Fruit fly (Drosophila melanogaster): ENCODE data around the gene yellow-e2.

yellow-e2 gene

dm6 chr3R:13406898-13407297 lies at the start of gene yellow-e2:
TSS of gene yellow-e2 (minus strand) at chr3R:13406998.
- TF ChIP-seq CG8478 (optimal IDR thresholded peaks at IDR 0.05) (no peak), CTCF (optimal IDR thresholded peaks at IDR 0.05) (no peak)

dm6 chr3R:13453955-13454354 lies 47.2 kb upstream of the yellow-e2 start:
- no peak for TF ChIP-seq CG8478 (optimal IDR thresholded peaks at IDR 0.05)
- TF ChIP-seq CTCF (optimal IDR thresholded peaks at IDR 0.05) = no peak

- TF ChIP-seq CTCF (optimal IDR thresholded peaks at IDR 0.05) (no peak), CG8478 (optimal IDR thresholded peaks at IDR 0.05) (no peak)
These were observed 46.1 kb upstream of the yellow-e2 start for dm6 chr3R:13452851-13453255.

dm6 chr3R:13452261-13452660 lies 45.5 kb upstream of the yellow-e2 start:
- TF ChIP-seq CG8478 (optimal IDR thresholded peaks at IDR 0.05) (no peak), CTCF (optimal IDR thresholded peaks at IDR 0.05) (no peak)

- TF ChIP-seq CG8478 (optimal IDR thresholded peaks at IDR 0.05) (no peak), CTCF (optimal IDR thresholded peaks at IDR 0.05) (no peak)
These were observed 43.5 kb upstream of the yellow-e2 start, which contains the start of gene side-IV for dm6 chr3R:13450338-13450737. TSS of gene side-IV (plus strand) at chr3R:13450590.

dm6 chr3R:13448354-13448753 lies 41.6 kb upstream of the yellow-e2 start:
- no peak for TF ChIP-seq CTCF (optimal IDR thresholded peaks at IDR 0.05)
- TF ChIP-seq CG8478 (optimal IDR thresholded peaks at IDR 0.05) = no peak

dm6 chr3R:13446489-13446888 lies 39.7 kb upstream of the yellow-e2 start:
- TF ChIP-seq CG8478 (optimal IDR thresholded peaks at IDR 0.05) (no peak), CTCF (optimal IDR thresholded peaks at IDR 0.05) (no peak)

dm6 chr3R:13446048-13446447 lies 39.2 kb upstream of the yellow-e2 start:
- TF ChIP-seq CTCF (optimal IDR thresholded peaks at IDR 0.05) (no peak), CG8478 (optimal IDR thresholded peaks at IDR 0.05) (no peak)

dm6 chr3R:13441703-13442102 lies 34.9 kb upstream of the yellow-e2 start:
- TF ChIP-seq CTCF (optimal IDR thresholded peaks at IDR 0.05) (no peak), CG8478 (optimal IDR thresholded peaks at IDR 0.05) (no peak)

dm6 chr3R:13435836-13436235 lies 29.0 kb upstream of the yellow-e2 start:
- TF ChIP-seq CG8478 (optimal IDR thresholded peaks at IDR 0.05) (no peak), CTCF (optimal IDR thresholded peaks at IDR 0.05) (no peak)

- TF ChIP-seq CG8478 (optimal IDR thresholded peaks at IDR 0.05) (no peak), CTCF (optimal IDR thresholded peaks at IDR 0.05) (peak; percentile 72 to 77)
These were observed 27.7 kb upstream of the yellow-e2 start, which contains the start of gene yrt for dm6 chr3R:13434325-13435168. TSS of gene yrt (minus strand) at chr3R:13434984.

- TF ChIP-seq CG8478 (optimal IDR thresholded peaks at IDR 0.05) = no peak
- TF ChIP-seq CTCF (optimal IDR thresholded peaks at IDR 0.05) = no peak
These were observed 26.8 kb upstream of the yellow-e2 start for dm6 chr3R:13433623-13434022.

- no peak for TF ChIP-seq CG8478 (optimal IDR thresholded peaks at IDR 0.05)
- TF ChIP-seq CTCF (optimal IDR thresholded peaks at IDR 0.05) = no peak
These were observed 21.7 kb upstream of the yellow-e2 start for dm6 chr3R:13428341-13429040.

dm6 chr3R:13425470-13426033 lies 18.8 kb upstream of the yellow-e2 start, which contains the start of gene Act87E:
TSS of gene Act87E (plus strand) at chr3R:13425983.
- TF ChIP-seq CG8478 (optimal IDR thresholded peaks at IDR 0.05) = no peak
- TF ChIP-seq CTCF (optimal IDR thresholded peaks at IDR 0.05) = no peak

- TF ChIP-seq CTCF (optimal IDR thresholded peaks at IDR 0.05) (no peak), CG8478 (optimal IDR thresholded peaks at IDR 0.05) (no peak)
These were observed 15.4 kb upstream of the yellow-e2 start for dm6 chr3R:13422178-13422577.
